Fruit fly (Drosophila melanogaster) whole organism, embryonic: ENCODE data around the gene CG4101.
A peak's percentile ranks its signal among the peaks of the same experiment; 100 is the strongest.

Experiments used
- B-H1 ChIP-seq: fragments of 200-800 bp; sonication (Bioruptor generic); IDR thresholded peaks from 3 replicates; pipeline ENCODE4 v1.3.6; 2022; ENCODE audit warnings: missing biosample characterization, missing genetic modification characterization
- BEAF-32 ChIP-seq: fragments of 200-800 bp; sonication (Bioruptor generic); optimal IDR thresholded peaks from 3 replicates; lab custom pipeline; 2017; ENCODE audit warnings: missing biosample characterization, missing genetic modification characterization, mild to moderate bottlenecking, moderate library complexity, missing genetic modification reagents
- C15 ChIP-seq: fragments of 200-800 bp; sonication (Bioruptor generic); IDR thresholded peaks from 3 replicates; pipeline ENCODE4 v1.3.6; 2022; ENCODE audit warnings: missing biosample characterization, missing genetic modification characterization
- CG11504 ChIP-seq: fragments of 200-800 bp; sonication (Bioruptor generic); optimal IDR thresholded peaks from 3 replicates; lab custom pipeline; 2019; ENCODE audit warnings: missing biosample characterization, mild to moderate bottlenecking, missing genetic modification characterization, moderate library complexity
- CG11696 ChIP-seq: fragments of 200-800 bp; sonication (Bioruptor generic); IDR thresholded peaks from 2 replicates; pipeline ENCODE4 v1.3.6; 2022; ENCODE audit warnings: missing biosample characterization, missing genetic modification characterization
- CG1233 ChIP-seq: fragments of 200-800 bp; sonication (Bioruptor generic); optimal IDR thresholded peaks from 4 replicates; lab custom pipeline; 2018; ENCODE audit warnings: missing biosample characterization, mild to moderate bottlenecking, missing genetic modification characterization
- CG12391 ChIP-seq: fragments of 200-800 bp; sonication (Bioruptor generic); optimal IDR thresholded peaks from 3 replicates; lab custom pipeline; 2018; ENCODE audit warnings: missing biosample characterization, mild to moderate bottlenecking, missing genetic modification characterization, moderate library complexity
- CG12744 ChIP-seq: fragments of 200-800 bp; sonication (Bioruptor generic); optimal IDR thresholded peaks from 2 replicates; lab custom pipeline; 2016; ENCODE audit warnings: missing biosample characterization, missing genetic modification characterization
- CG12769 ChIP-seq: fragments of 200-800 bp; sonication (Bioruptor generic); optimal IDR thresholded peaks from 2 replicates; lab custom pipeline; 2019; ENCODE audit warnings: missing biosample characterization, mild to moderate bottlenecking, missing genetic modification characterization, moderate library complexity
- CG13123 ChIP-seq: fragments of 200-800 bp; sonication (Bioruptor generic); optimal IDR thresholded peaks from 2 replicates; lab custom pipeline; 2016; ENCODE audit warnings: missing biosample characterization, missing genetic modification characterization
- CG13775 ChIP-seq: fragments of 200-800 bp; sonication (Bioruptor generic); optimal IDR thresholded peaks from 3 replicates; lab custom pipeline; 2017; ENCODE audit warnings: missing biosample characterization, mild to moderate bottlenecking, missing genetic modification characterization
- CG14710 ChIP-seq: fragments of 200-800 bp; sonication (Bioruptor generic); optimal IDR thresholded peaks from 3 replicates; lab custom pipeline; 2019; ENCODE audit warnings: missing biosample characterization, mild to moderate bottlenecking, missing genetic modification characterization, moderate library complexity
- CG14965 ChIP-seq: fragments of 200-800 bp; sonication (Bioruptor generic); optimal IDR thresholded peaks from 2 replicates; lab custom pipeline; 2016; ENCODE audit warnings: missing biosample characterization, missing genetic modification characterization, borderline replicate concordance
- CG15269 ChIP-seq: fragments of 200-800 bp; sonication (Bioruptor generic); optimal IDR thresholded peaks from 2 replicates; lab custom pipeline; 2018; ENCODE audit warnings: missing biosample characterization, mild to moderate bottlenecking, missing genetic modification characterization, moderate library complexity
- CG18764 ChIP-seq: fragments of 200-800 bp; sonication (Bioruptor generic); optimal IDR thresholded peaks from 3 replicates; lab custom pipeline; 2016; ENCODE audit warnings: missing biosample characterization, missing genetic modification characterization
- CG2678 ChIP-seq: fragments of 200-800 bp; sonication (Bioruptor generic); optimal IDR thresholded peaks from 3 replicates; lab custom pipeline; 2019; ENCODE audit warnings: missing biosample characterization, mild to moderate bottlenecking, missing genetic modification characterization, moderate library complexity
- CG3407 ChIP-seq: fragments of 200-800 bp; sonication (Bioruptor generic); optimal IDR thresholded peaks from 2 replicates; lab custom pipeline; 2018; ENCODE audit warnings: missing biosample characterization, mild to moderate bottlenecking, missing genetic modification characterization
- CG34376 ChIP-seq: fragments of 200-800 bp; sonication (Bioruptor generic); optimal IDR thresholded peaks from 2 replicates; lab custom pipeline; 2018; ENCODE audit warnings: missing biosample characterization, mild to moderate bottlenecking, missing genetic modification characterization
- CG6854 ChIP-seq: fragments of 200-800 bp; sonication (Bioruptor generic); optimal IDR thresholded peaks from 3 replicates; lab custom pipeline; 2017; ENCODE audit warnings: missing biosample characterization, mild to moderate bottlenecking, missing genetic modification characterization
- CG8388 ChIP-seq: fragments of 200-800 bp; sonication (Bioruptor generic); optimal IDR thresholded peaks from 2 replicates; lab custom pipeline; 2019; ENCODE audit warnings: missing biosample characterization, mild to moderate bottlenecking, missing genetic modification characterization, moderate library complexity
- CG8924 ChIP-seq: fragments of 200-800 bp; optimal IDR thresholded peaks from 3 replicates; lab custom pipeline; 2019; ENCODE audit warnings: missing biosample characterization, mild to moderate bottlenecking, missing genetic modification characterization, moderate library complexity
- CG9609 ChIP-seq: fragments of 200-800 bp; sonication (Bioruptor generic); optimal IDR thresholded peaks from 3 replicates; lab custom pipeline; 2016; ENCODE audit warnings: missing biosample characterization, missing genetic modification characterization
- Chrac-16 ChIP-seq: fragments of 200-800 bp; sonication (Bioruptor generic); optimal IDR thresholded peaks from 3 replicates; lab custom pipeline; 2016; ENCODE audit warnings: missing biosample characterization, missing genetic modification characterization
- Dp ChIP-seq: fragments of 200-800 bp; sonication (Bioruptor generic); optimal IDR thresholded peaks from 2 replicates; lab custom pipeline; 2018; ENCODE audit warnings: missing biosample characterization, mild to moderate bottlenecking, missing genetic modification characterization, moderate library complexity
- Ets65A ChIP-seq: fragments of 200-800 bp; sonication (Bioruptor generic); peaks from one replicate; lab custom pipeline; 2016; ENCODE audit warnings: missing biosample characterization, missing genetic modification characterization
- Ets97D ChIP-seq: fragments of 200-800 bp; sonication (Bioruptor generic); optimal IDR thresholded peaks from 3 replicates; lab custom pipeline; 2016; ENCODE audit warnings: missing biosample characterization, missing genetic modification characterization
- Fer1 ChIP-seq: fragments of 200-800 bp; sonication (Bioruptor generic); optimal IDR thresholded peaks from 2 replicates; lab custom pipeline; 2017; ENCODE audit warnings: missing biosample characterization, mild to moderate bottlenecking, missing genetic modification characterization
- Gug ChIP-seq: fragments of 200-800 bp; sonication (Bioruptor generic); IDR thresholded peaks from 4 replicates; pipeline ENCODE4 v1.3.6; 2022; ENCODE audit warnings: missing biosample characterization, missing genetic modification characterization
- Max ChIP-seq: fragments of 200-800 bp; sonication (Bioruptor generic); optimal IDR thresholded peaks from 2 replicates; lab custom pipeline; 2016; ENCODE audit warnings: missing biosample characterization, mild to moderate bottlenecking, missing genetic modification characterization
- Med ChIP-seq: fragments of 200-800 bp; sonication (Bioruptor generic); peaks from one replicate; lab custom pipeline; 2016; ENCODE audit warnings: missing biosample characterization, missing genetic modification characterization, mild to moderate bottlenecking, inconsistent platforms, moderate library complexity
- Optix ChIP-seq: fragments of 200-800 bp; sonication (Bioruptor generic); IDR thresholded peaks from 3 replicates; pipeline ENCODE4 v1.3.6; 2022; ENCODE audit warnings: missing biosample characterization, missing genetic modification characterization
- Scr ChIP-seq: fragments of 200-800 bp; sonication (Bioruptor generic); IDR thresholded peaks from 2 replicates; pipeline ENCODE4 v1.3.6; 2022; ENCODE audit warnings: missing biosample characterization, missing genetic modification characterization; ENCODE audit not compliant: partially characterized antibody
- Sox100B ChIP-seq: fragments of 200-800 bp; sonication (Bioruptor generic); optimal IDR thresholded peaks from 3 replicates; lab custom pipeline; 2018; ENCODE audit warnings: missing biosample characterization, mild to moderate bottlenecking, missing genetic modification characterization
- Xbp1 ChIP-seq: fragments of 200-800 bp; sonication (Bioruptor generic); optimal IDR thresholded peaks from 3 replicates; lab custom pipeline; 2016; ENCODE audit warnings: missing biosample characterization, mild to moderate bottlenecking, missing genetic modification characterization
- YL-1 ChIP-seq: fragments of 200-800 bp; sonication (Bioruptor generic); optimal IDR thresholded peaks from 3 replicates; lab custom pipeline; 2017; ENCODE audit warnings: missing biosample characterization, mild to moderate bottlenecking, missing genetic modification characterization
- al ChIP-seq: fragments of 200-800 bp; sonication (Bioruptor generic); IDR thresholded peaks from 2 replicates; pipeline ENCODE4 v1.3.6; 2022; ENCODE audit warnings: missing biosample characterization, missing genetic modification characterization
- bbx ChIP-seq: fragments of 200-800 bp; sonication (Bioruptor generic); IDR thresholded peaks from 2 replicates; pipeline ENCODE4 v1.3.6; 2022; ENCODE audit warnings: missing biosample characterization, missing genetic modification characterization; ENCODE audit not compliant: partially characterized antibody
- dm ChIP-seq: fragments of 200-800 bp; sonication (Bioruptor generic); optimal IDR thresholded peaks from 3 replicates; lab custom pipeline; 2016; ENCODE audit warnings: missing biosample characterization, missing genetic modification characterization
- dmrt11E ChIP-seq: fragments of 200-800 bp; sonication (Bioruptor generic); optimal IDR thresholded peaks from 3 replicates; lab custom pipeline; 2018; ENCODE audit warnings: missing biosample characterization, mild to moderate bottlenecking, missing genetic modification characterization, moderate library complexity
- dmrt99B ChIP-seq: fragments of 200-800 bp; sonication (Bioruptor generic); optimal IDR thresholded peaks from 2 replicates; lab custom pipeline; 2018; ENCODE audit warnings: missing biosample characterization, mild to moderate bottlenecking, missing genetic modification characterization, moderate library complexity
- gem ChIP-seq: fragments of 200-800 bp; sonication (Bioruptor generic); optimal IDR thresholded peaks from 2 replicates; lab custom pipeline; 2019; ENCODE audit warnings: missing biosample characterization, mild to moderate bottlenecking, missing genetic modification characterization, moderate library complexity
- gfzf ChIP-seq: fragments of 200-800 bp; sonication (Bioruptor generic); optimal IDR thresholded peaks from 2 replicates; lab custom pipeline; 2016; ENCODE audit warnings: missing biosample characterization, mild to moderate bottlenecking, missing genetic modification characterization, moderate library complexity
- hbn ChIP-seq: fragments of 200-800 bp; sonication (Bioruptor generic); IDR thresholded peaks from 2 replicates; pipeline ENCODE4 v1.3.6; 2022; ENCODE audit warnings: missing biosample characterization, missing genetic modification characterization; ENCODE audit not compliant: partially characterized antibody
- lilli ChIP-seq: fragments of 200-800 bp; sonication (Bioruptor generic); optimal IDR thresholded peaks from 3 replicates; lab custom pipeline; 2016; ENCODE audit warnings: missing biosample characterization, missing genetic modification characterization
- lola ChIP-seq, 3 experiments: fragments of >200 bp in 2 of 3; fragments of 200-800 bp in 1 of 3; sonication (Bioruptor generic) in 1 of 3; optimal IDR thresholded peaks; 2 replicates each; lab custom pipeline; 2017 to 2019; ENCODE audit warnings: missing biosample characterization in 3 of 3, missing genetic modification characterization in 3 of 3, mild to moderate bottlenecking in 1 of 3, moderate library complexity in 1 of 3
- sqz ChIP-seq: fragments of 200-800 bp; sonication (Bioruptor generic); optimal IDR thresholded peaks from 3 replicates; lab custom pipeline; 2018; ENCODE audit warnings: missing biosample characterization, mild to moderate bottlenecking, missing genetic modification characterization
- stwl ChIP-seq: fragments of 200-800 bp; sonication (Bioruptor generic); optimal IDR thresholded peaks from 3 replicates; lab custom pipeline; 2018; ENCODE audit warnings: missing biosample characterization, mild to moderate bottlenecking, missing genetic modification characterization, moderate library complexity
- sug ChIP-seq: fragments of 200-800 bp; optimal IDR thresholded peaks from 2 replicates; lab custom pipeline; 2019; ENCODE audit warnings: missing biosample characterization, mild to moderate bottlenecking, missing genetic modification characterization, moderate library complexity
- trem ChIP-seq: fragments of 200-800 bp; optimal IDR thresholded peaks from 3 replicates; lab custom pipeline; 2019; ENCODE audit warnings: missing biosample characterization, mild to moderate bottlenecking, missing genetic modification characterization, moderate library complexity
- wor ChIP-seq: fragments of 200-800 bp; sonication (Bioruptor generic); IDR thresholded peaks from 2 replicates; pipeline ENCODE4 v1.3.6; 2022; ENCODE audit warnings: missing biosample characterization, missing genetic modification characterization

The CG4101 gene

DNA sequence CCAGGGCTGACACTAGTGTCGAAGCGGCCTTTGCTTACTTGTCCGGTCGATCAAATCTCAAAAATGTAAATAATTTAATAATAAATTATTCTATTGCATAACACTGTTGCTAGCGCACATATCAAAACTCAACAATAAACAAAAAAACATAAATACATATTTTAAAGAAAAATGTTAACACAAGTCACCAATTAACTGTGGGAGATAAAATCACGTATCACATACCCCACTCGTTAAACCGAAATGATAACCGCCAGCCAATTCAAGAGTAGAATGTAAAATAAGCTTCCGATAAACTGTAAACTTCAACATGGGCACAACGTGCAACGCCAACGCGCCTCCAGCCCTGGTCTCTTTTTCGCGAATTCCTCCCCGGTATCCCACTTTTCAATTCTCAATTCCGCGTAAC, 9.5 kb upstream of the CG4101 start, which contains the start of gene Arts (continued):
- TF ChIP-seq BEAF-32 (peak; percentile 31), Dp (GFP tag; lab: Kevin White, UChicago) (peak; percentile 58), CG3407 (GFP tag; lab: Kevin White, UChicago) (no peak), Xbp1 (GFP tag; lab: Kevin White, UChicago) (peak; percentile 33), dmrt99B (peak; percentile 2), Fer1 (GFP tag; lab: Kevin White, UChicago) (peak; percentile 37), YL-1 (peak; percentile 17), lola (GFP tag; optimal IDR thresholded peaks at IDR 0.05; lab: Kevin White, UChicago) (peak in 1 of 3 experiments; percentile 45), CG9609 (GFP tag; lab: Kevin White, UChicago) (peak; percentile 22), CG6854 (GFP tag; lab: Kevin White, UChicago) (no peak), Gug (peak; percentile 12; the same call in 1 of the 4 replicates), C15 (no peak), CG1233 (GFP tag; lab: Kevin White, UChicago) (peak; percentile 9), dm (GFP tag; lab: Kevin White, UChicago) (peak; percentile 71), CG12744 (GFP tag; lab: Kevin White, UChicago) (no peak), stwl (tag; lab: Kevin White, UChicago) (peak; percentile 12), lilli (GFP tag; lab: Kevin White, UChicago) (peak; percentile 15), Optix (no peak), hbn (no peak), trem (tag; lab: Kevin White, UChicago) (peak; percentile 53), CG8388 (peak; percentile 14), CG14965 (GFP tag; lab: Kevin White, UChicago) (no peak), sqz (GFP tag; lab: Kevin White, UChicago) (peak; percentile 40), CG11696 (GFP tag; lab: Robert Waterston, UW) (no peak), wor (GFP tag; lab: Robert Waterston, UW) (no peak), al (GFP tag; lab: Robert Waterston, UW) (no peak), Ets65A (GFP tag; lab: Kevin White, UChicago) (peak; percentile 68), Max (GFP tag; lab: Kevin White, UChicago) (peak; percentile 54), dmrt11E (peak; percentile 49), CG13775 (peak; percentile 61), CG11504 (tag; lab: Kevin White, UChicago) (peak; percentile 42), CG18764 (GFP tag; lab: Kevin White, UChicago) (peak; percentile 44), CG2678 (peak; percentile 47), CG14710 (tag; lab: Kevin White, UChicago) (peak; percentile 51), CG12391 (peak; percentile 39), bbx (GFP tag; lab: Robert Waterston, UW) (no peak), Med (GFP tag; lab: Kevin White, UChicago) (peak; percentile 24), CG12769 (tag; lab: Kevin White, UChicago) (no peak), B-H1 (GFP tag; lab: Robert Waterston, UW) (no peak), gfzf (GFP tag; lab: Kevin White, UChicago) (peak; percentile 9), gem (tag; lab: Kevin White, UChicago) (peak; percentile 45), CG15269 (tag; lab: Kevin White, UChicago) (peak; percentile 31), CG34376 (GFP tag; lab: Kevin White, UChicago) (no peak), Chrac-16 (GFP tag; lab: Kevin White, UChicago) (peak; percentile 25), Scr (GFP tag; lab: Robert Waterston, UW) (no peak), Sox100B (GFP tag; lab: Kevin White, UChicago) (peak; percentile 34), CG8924 (tag; lab: Kevin White, UChicago) (peak; percentile 20), CG13123 (GFP tag; lab: Kevin White, UChicago) (no peak), Ets97D (no peak), sug (tag; lab: Kevin White, UChicago) (peak; percentile 65)
